Worm (Caenorhabditis elegans) whole organism, L4 larva: ENCODE data around the gene pho-14.
A peak's percentile ranks its signal among the peaks of the same experiment; 100 is the strongest.

Experiments
- F44E2.7 ChIP-seq: fragments of 200-800 bp; sonication (Bioruptor generic); IDR thresholded peaks from 2 replicates; pipeline ENCODE4 v2.1.2; 2022; ENCODE audit warnings: missing genetic modification characterization, missing compliant biosample characterization
- F49E8.2 ChIP-seq: sonication (generic microtip); optimal IDR thresholded peaks from 2 replicates; lab custom pipeline; 2016; ENCODE audit warnings: missing compliant biosample characterization, mild to moderate bottlenecking, missing genetic modification characterization, borderline replicate concordance
- T20F7.1 ChIP-seq: fragments of 200-800 bp; sonication (Bioruptor generic); optimal IDR thresholded peaks from 2 replicates; lab custom pipeline; 2018; ENCODE audit warnings: mild to moderate bottlenecking, missing genetic modification characterization, missing compliant biosample characterization
- T26A8.4 ChIP-seq: fragments of 200-800 bp; sonication (Bioruptor generic); IDR thresholded peaks from 2 replicates; pipeline ENCODE4 v1.3.6; 2022; ENCODE audit warnings: missing genetic modification characterization, missing compliant biosample characterization
- Y105C5A.15 ChIP-seq: fragments of 200-800 bp; sonication (Bioruptor generic); IDR thresholded peaks from 2 replicates; pipeline ENCODE4 v1.3.6; 2022; ENCODE audit warnings: missing genetic modification characterization, missing compliant biosample characterization
- Y75B8A.6 ChIP-seq: fragments of 200-800 bp; sonication (Bioruptor generic); IDR thresholded peaks from 2 replicates; pipeline ENCODE4 v1.3.6; 2022; ENCODE audit warnings: missing genetic modification reagents, missing genetic modification characterization, missing compliant biosample characterization
- ZK546.5 ChIP-seq, 2 experiments: sonication (generic microtip); optimal IDR thresholded peaks; 2 replicates each; lab custom pipeline; 2017; ENCODE audit warnings: missing biosample characterization in 2 of 2, missing genetic modification characterization in 2 of 2
- arid-1 ChIP-seq: fragments of 200-800 bp; sonication (Bioruptor generic); conservative IDR thresholded peaks from 2 replicates; pipeline ENCODE4 v1.3.6; 2022; ENCODE audit warnings: missing genetic modification reagents, missing genetic modification characterization, missing compliant biosample characterization
- daf-16 ChIP-seq, 3 experiments: sonication (generic microtip); optimal IDR thresholded peaks; 2 replicates each; lab custom pipeline; 2016 to 2017; ENCODE audit warnings: missing genetic modification characterization in 3 of 3, missing genetic modification reagents in 3 of 3, mild to moderate bottlenecking in 2 of 3, missing compliant biosample characterization in 2 of 3, missing biosample characterization in 1 of 3, moderate library complexity in 1 of 3
- daf-8 ChIP-seq: fragments of 200-800 bp; sonication (Bioruptor generic); IDR thresholded peaks from 2 replicates; pipeline ENCODE4 v1.3.6; 2022; ENCODE audit warnings: missing genetic modification characterization, missing compliant biosample characterization
- dmd-6 ChIP-seq: fragments of 200-800 bp; sonication (Bioruptor generic); IDR thresholded peaks from 2 replicates; pipeline ENCODE4 v1.3.6; 2022; ENCODE audit warnings: missing genetic modification reagents, missing genetic modification characterization, missing compliant biosample characterization
- dmd-8 ChIP-seq: fragments of 200-800 bp; sonication (Bioruptor generic); IDR thresholded peaks from 2 replicates; pipeline ENCODE4 v1.3.6; 2022; ENCODE audit warnings: missing genetic modification characterization, missing compliant biosample characterization
- dmd-9 ChIP-seq: fragments of 200-800 bp; sonication (Bioruptor generic); IDR thresholded peaks from 2 replicates; pipeline ENCODE4 v1.3.6; 2022; ENCODE audit warnings: missing genetic modification reagents, missing genetic modification characterization, missing compliant biosample characterization
- dve-1 ChIP-seq: sonication (generic microtip); optimal IDR thresholded peaks from 2 replicates; lab custom pipeline; 2017; ENCODE audit warnings: antibody characterized with exemption, mild to moderate bottlenecking, missing genetic modification characterization, missing compliant biosample characterization; ENCODE audit not compliant: insufficient read depth
- egl-43 ChIP-seq: fragments of 200-800 bp; sonication (Bioruptor generic); IDR thresholded peaks from 2 replicates; pipeline ENCODE4 v1.3.6; 2022; ENCODE audit warnings: missing genetic modification reagents, missing genetic modification characterization, missing compliant biosample characterization
- fos-1 ChIP-seq: fragments of 150-350 bp; optimal IDR thresholded peaks from 2 replicates; lab custom pipeline; 2014; ENCODE audit warnings: missing biosample characterization, missing genetic modification characterization
- gei-8 ChIP-seq: fragments of 200-800 bp; sonication (Bioruptor generic); optimal IDR thresholded peaks from 2 replicates; lab custom pipeline; 2018; ENCODE audit warnings: mild to moderate bottlenecking, missing genetic modification characterization, missing compliant biosample characterization
- madf-9 ChIP-seq: fragments of 200-800 bp; sonication (Bioruptor generic); conservative IDR thresholded peaks from 2 replicates; pipeline ENCODE4 v1.3.6; 2022; ENCODE audit warnings: missing genetic modification reagents, missing genetic modification characterization, missing compliant biosample characterization
- mdl-1 ChIP-seq, 2 experiments: fragments of 150-350 bp in 1 of 2; sonication (generic microtip) in 1 of 2; optimal IDR thresholded peaks; 2 replicates each; lab custom pipeline; 2014 to 2017; ENCODE audit warnings: missing biosample characterization in 2 of 2, missing genetic modification characterization in 2 of 2
- mep-1 ChIP-seq: fragments of 150-350 bp; sonication (generic microtip); optimal IDR thresholded peaks from 3 replicates; lab custom pipeline; 2014; ENCODE audit warnings: missing biosample characterization, missing genetic modification characterization
- mxl-3 ChIP-seq: fragments of 200-800 bp; sonication (Bioruptor generic); optimal IDR thresholded peaks from 2 replicates; lab custom pipeline; 2018; ENCODE audit warnings: mild to moderate bottlenecking, missing genetic modification characterization, missing compliant biosample characterization
- nhr-102 ChIP-seq: sonication (generic microtip); optimal IDR thresholded peaks from 2 replicates; lab custom pipeline; 2016; ENCODE audit warnings: mild to moderate bottlenecking, missing genetic modification characterization, moderate library complexity, missing compliant biosample characterization
- nhr-28 ChIP-seq: fragments of 150-350 bp; optimal IDR thresholded peaks from 2 replicates; lab custom pipeline; 2014; ENCODE audit warnings: missing biosample characterization, missing genetic modification characterization
- nhr-42 ChIP-seq: fragments of 200-800 bp; sonication (Bioruptor generic); IDR thresholded peaks from 2 replicates; pipeline ENCODE4 v1.3.6; 2022; ENCODE audit warnings: missing genetic modification characterization, missing compliant biosample characterization
- nhr-77 ChIP-seq: fragments of 150-350 bp; optimal IDR thresholded peaks from 2 replicates; lab custom pipeline; 2014; ENCODE audit warnings: missing biosample characterization, missing genetic modification characterization
- pqm-1 ChIP-seq: sonication (generic microtip); optimal IDR thresholded peaks from 2 replicates; lab custom pipeline; 2017; ENCODE audit warnings: missing biosample characterization, missing genetic modification characterization
- saeg-2 ChIP-seq: fragments of 200-800 bp; sonication (Bioruptor generic); IDR thresholded peaks from 2 replicates; pipeline ENCODE4 v1.3.6; 2022; ENCODE audit warnings: missing genetic modification reagents, missing genetic modification characterization, missing compliant biosample characterization
- set-16 ChIP-seq: fragments of 200-800 bp; sonication (Bioruptor generic); IDR thresholded peaks from 2 replicates; pipeline ENCODE4 v1.3.6; 2022; ENCODE audit warnings: missing genetic modification reagents, missing genetic modification characterization, missing compliant biosample characterization
- skn-1 ChIP-seq: fragments of 150-350 bp; optimal IDR thresholded peaks from 2 replicates; lab custom pipeline; 2014; ENCODE audit warnings: missing biosample characterization, missing genetic modification characterization
- snpc-4 ChIP-seq: fragments of 150-350 bp; optimal IDR thresholded peaks from 2 replicates; lab custom pipeline; 2014; ENCODE audit warnings: missing biosample characterization, missing genetic modification characterization
- tag-97 ChIP-seq: fragments of 200-800 bp; sonication (Bioruptor generic); IDR thresholded peaks from 2 replicates; pipeline ENCODE4 v1.3.6; 2022; ENCODE audit warnings: missing genetic modification characterization, missing compliant biosample characterization
- tra-1 ChIP-seq: fragments of 200-800 bp; sonication (Bioruptor generic); IDR thresholded peaks from 2 replicates; pipeline ENCODE4 v1.3.6; 2022; ENCODE audit warnings: missing genetic modification reagents, missing genetic modification characterization, missing compliant biosample characterization
- unc-130 ChIP-seq: sonication (generic microtip); optimal IDR thresholded peaks from 2 replicates; lab custom pipeline; 2016; ENCODE audit warnings: missing genetic modification reagents, missing genetic modification characterization, missing compliant biosample characterization
- unc-39 ChIP-seq: sonication (generic microtip); optimal IDR thresholded peaks from 2 replicates; lab custom pipeline; 2017; ENCODE audit warnings: missing biosample characterization, missing genetic modification characterization
- zip-2 ChIP-seq: fragments of 150-350 bp; optimal IDR thresholded peaks from 2 replicates; lab custom pipeline; 2014; ENCODE audit warnings: missing biosample characterization, missing genetic modification characterization
- ztf-11 ChIP-seq: fragments of 150-350 bp; optimal IDR thresholded peaks from 2 replicates; lab custom pipeline; 2014; ENCODE audit warnings: missing biosample characterization, missing genetic modification characterization

Gene pho-14

ce11 chrII:1071432-1071831 lies 29.2 kb downstream of the pho-14 start:
- TF ChIP-seq fos-1 (tag; lab: Kevin White, UChicago) (no peak), ztf-11 (tag; lab: Kevin White, UChicago) (no peak), mxl-3 (no peak), mdl-1 (tag; optimal IDR thresholded peaks at IDR 0.05; lab: Kevin White, UChicago) (no peak), skn-1 (tag; lab: Kevin White, UChicago) (no peak), nhr-102 (tag; lab: Kevin White, UChicago) (no peak)

- TF ChIP-seq nhr-77 (tag; lab: Kevin White, UChicago) (no peak), dmd-8 (GFP tag; lab: Robert Waterston, UW) (no peak), ZK546.5 (tag; optimal IDR thresholded peaks at IDR 0.05; lab: Kevin White, UChicago) (no peak), arid-1 (GFP tag; lab: Robert Waterston, UW) (no peak), saeg-2 (GFP tag; lab: Robert Waterston, UW) (no peak), gei-8 (no peak)
Observed at ce11 chrII:1070875-1071274, 29.7 kb downstream of the pho-14 start, which contains the start of gene K02E7.12. TSS of gene K02E7.12 (plus strand) at chrII:1071175.

- TF ChIP-seq nhr-42 (GFP tag; lab: Robert Waterston, UW) = no peak
- no peak for TF ChIP-seq Y75B8A.6 (GFP tag; lab: Robert Waterston, UW)
- no peak for TF ChIP-seq ZK546.5 (tag; optimal IDR thresholded peaks at IDR 0.05; lab: Kevin White, UChicago)
- no peak for TF ChIP-seq zip-2 (tag; lab: Kevin White, UChicago)
- TF ChIP-seq daf-8 (GFP tag; lab: Robert Waterston, UW) = no peak
- no peak for TF ChIP-seq dmd-9
- TF ChIP-seq F44E2.7 (GFP tag; lab: Robert Waterston, UW) = no peak
- no peak for TF ChIP-seq tra-1 (GFP tag; lab: Robert Waterston, UW)
- TF ChIP-seq snpc-4 = no peak
- TF ChIP-seq unc-130 (GFP tag; lab: Kevin White, UChicago) = no peak
- no peak for TF ChIP-seq egl-43
- no peak for TF ChIP-seq T26A8.4 (GFP tag; lab: Robert Waterston, UW)
- TF ChIP-seq Y105C5A.15 (GFP tag; lab: Robert Waterston, UW) = no peak
Observed at ce11 chrII:1066907-1067306, 33.7 kb downstream of the pho-14 start, which contains the start of gene K02E7.10. TSS of gene K02E7.10 (minus strand) at chrII:1067007.

ce11 chrII:1063926-1064325 lies 36.7 kb downstream of the pho-14 start:
- TF ChIP-seq unc-39 (tag; lab: Kevin White, UChicago) (no peak), dve-1 (tag; lab: Kevin White, UChicago) (no peak), daf-16 (GFP tag; optimal IDR thresholded peaks at IDR 0.05; lab: Kevin White, UChicago) (no peak), daf-16 (tag; optimal IDR thresholded peaks at IDR 0.05; lab: Kevin White, UChicago) (peak; percentile 33), dmd-6 (no peak; the same call in none of the 2 replicates), F49E8.2 (no peak), madf-9 (GFP tag; lab: Robert Waterston, UW) (no peak), mep-1 (no peak), tra-1 (GFP tag; lab: Robert Waterston, UW) (peak; percentile 57), T20F7.1 (GFP tag; lab: Kevin White, UChicago) (no peak), tag-97 (GFP tag; lab: Robert Waterston, UW) (no peak), pqm-1 (no peak), nhr-28 (tag; lab: Kevin White, UChicago) (peak; percentile 62), set-16 (no peak)
